Worm (Caenorhabditis elegans): ENCODE results near the gene Y55F3C.17.
A peak's percentile ranks its signal among the peaks of the same experiment; 100 is the strongest.

The Y55F3C.17 gene

ce11 chrIV:658497-659177 lies 39.6 kb downstream of the Y55F3C.17 start (continued):
- TF ChIP-seq hmg-1.2 (GFP tag; IDR thresholded peaks at IDR 0.05): 0 out of 2 replicates have a peak, but pooled peaks have one; percentile 16

ce11 chrIV:657932-658331 lies 40.3 kb downstream of the Y55F3C.17 start:
- 0 out of 2 replicates have a peak, but pooled peaks have one; percentile 24 for TF ChIP-seq bed-2 (GFP tag; IDR thresholded peaks at IDR 0.05)
- TF ChIP-seq ceh-79 (tag; optimal IDR thresholded peaks at IDR 0.05): no peak
- TF ChIP-seq ceh-100 (GFP tag; IDR thresholded peaks at IDR 0.05): no peak
- no peak for TF ChIP-seq ztf-3 (GFP tag; optimal IDR thresholded peaks at IDR 0.05)
- no peak for TF ChIP-seq lsy-27 (tag; optimal IDR thresholded peaks at IDR 0.05; ENCODE audit: borderline replicate concordance, insufficient read depth)
- TF ChIP-seq F23B12.7 (tag; optimal IDR thresholded peaks at IDR 0.05; ENCODE audit: insufficient read depth): no peak
- no peak for TF ChIP-seq ceh-40 (GFP tag; IDR thresholded peaks at IDR 0.05)
- TF ChIP-seq egrh-3 (GFP tag; IDR thresholded peaks at IDR 0.05): no peak
- peak; percentile 80 for TF ChIP-seq ekl-4 (GFP tag; IDR thresholded peaks at IDR 0.05)
- TF ChIP-seq Y95B8A.8 (GFP tag; IDR thresholded peaks at IDR 0.05): peak; percentile 57; the same call in 1 of the 2 replicates
- TF ChIP-seq attf-5 (GFP tag; optimal IDR thresholded peaks at IDR 0.05): no peak
- TF ChIP-seq ceh-58 (GFP tag; IDR thresholded peaks at IDR 0.05): no peak
- TF ChIP-seq nhr-179 (tag; optimal IDR thresholded peaks at IDR 0.05): no peak
- peak; percentile 46 for TF ChIP-seq F33H1.4 (GFP tag; IDR thresholded peaks at IDR 0.05)
- TF ChIP-seq lin-26 (GFP tag; IDR thresholded peaks at IDR 0.05): peak; percentile 66
- no peak for TF ChIP-seq him-1 (tag; optimal IDR thresholded peaks at IDR 0.05)
- no peak for TF ChIP-seq F22D6.2 (tag; optimal IDR thresholded peaks at IDR 0.05)
- TF ChIP-seq T07F8.4 (tag; optimal IDR thresholded peaks at IDR 0.05): no peak
- TF ChIP-seq rpc-1 (optimal IDR thresholded peaks at IDR 0.05): peak; percentile 42
- peak; percentile 66 for TF ChIP-seq rpc-1 (tag; optimal IDR thresholded peaks at IDR 0.05)
- 0 out of 2 replicates have a peak, but pooled peaks have one; percentile 54 for TF ChIP-seq attf-6 (GFP tag; IDR thresholded peaks at IDR 0.05)
- peak; percentile 48 for TF ChIP-seq ztf-26 (tag; optimal IDR thresholded peaks at IDR 0.05)
- TF ChIP-seq snpc-3.4 (tag; optimal IDR thresholded peaks at IDR 0.05): peak; percentile 87
- TF ChIP-seq bed-1 (GFP tag; IDR thresholded peaks at IDR 0.05): no peak
- no peak for TF ChIP-seq K11D2.4 (GFP tag; IDR thresholded peaks at IDR 0.05)
- TF ChIP-seq unc-130 (GFP tag; optimal IDR thresholded peaks at IDR 0.05): no peak
- peak; percentile 69 for TF ChIP-seq lsl-1 (GFP tag; optimal IDR thresholded peaks at IDR 0.05)
- TF ChIP-seq C06A6.2 (GFP tag; conservative IDR thresholded peaks at IDR 0.05): no peak
- TF ChIP-seq tlf-1 (GFP tag; optimal IDR thresholded peaks at IDR 0.05): peak; percentile 52
- TF ChIP-seq Y79H2A.3 (GFP tag; conservative IDR thresholded peaks at IDR 0.05): no peak
- TF ChIP-seq repo-1 (tag; optimal IDR thresholded peaks at IDR 0.05): peak; percentile 41
- no peak for TF ChIP-seq Y53F4B.3 (GFP tag; IDR thresholded peaks at IDR 0.05)
- TF ChIP-seq sdz-38 (tag; optimal IDR thresholded peaks at IDR 0.05): no peak
- TF ChIP-seq lag-1 (GFP tag; IDR thresholded peaks at IDR 0.05): no peak
- peak; percentile 76 for TF ChIP-seq nfyb-1 (GFP tag; IDR thresholded peaks at IDR 0.05)
- peak; percentile 44 for TF ChIP-seq ZK185.1 (tag; optimal IDR thresholded peaks at IDR 0.05; ENCODE audit: poor library complexity, severe bottlenecking)
- no peak for TF ChIP-seq hlh-12 (tag; optimal IDR thresholded peaks at IDR 0.05)
- peak; percentile 28 for TF ChIP-seq snpc-1.3 (tag; optimal IDR thresholded peaks at IDR 0.05; ENCODE audit: insufficient read depth)
- TF ChIP-seq sptf-2 (GFP tag; optimal IDR thresholded peaks at IDR 0.05): no peak
- TF ChIP-seq ceh-27 (GFP tag; optimal IDR thresholded peaks at IDR 0.05): no peak
- 0 out of 2 replicates have a peak, but pooled peaks have one; percentile 26 for TF ChIP-seq F39B2.1 (GFP tag; IDR thresholded peaks at IDR 0.05)
- no peak for TF ChIP-seq efl-1 (GFP tag; optimal IDR thresholded peaks at IDR 0.05)
- TF ChIP-seq rcor-1 (GFP tag; IDR thresholded peaks at IDR 0.05): peak; percentile 68
- TF ChIP-seq let-526 (GFP tag; IDR thresholded peaks at IDR 0.05): no peak
- peak in 1 of 2 experiments; percentile 2 for TF ChIP-seq let-607 (tag; optimal IDR thresholded peaks at IDR 0.05)

Data from whole organism, young adult.